Worm (Caenorhabditis elegans) whole organism, late embryonic: ENCODE measurements around the gene R11.4.

Experiments
- T23F11.4 ChIP-seq: fragments of 200-800 bp; sonication (Bioruptor generic); optimal IDR thresholded peaks from 2 replicates; lab custom pipeline; 2018; ENCODE audit warnings: mild to moderate bottlenecking, missing genetic modification characterization, missing compliant biosample characterization
- ama-1 ChIP-seq: fragments of 150-350 bp; optimal IDR thresholded peaks from 2 replicates; lab custom pipeline; 2014
- ceh-2 ChIP-seq: sonication (generic microtip); optimal IDR thresholded peaks from 2 replicates; lab custom pipeline; 2016; ENCODE audit warnings: missing genotype, missing genetic modification characterization, missing compliant biosample characterization
- elt-2 ChIP-seq: sonication (generic microtip); optimal IDR thresholded peaks from 2 replicates; lab custom pipeline; 2016; ENCODE audit warnings: missing genetic modification reagents, missing genetic modification characterization, missing compliant biosample characterization
- eyg-1 ChIP-seq: sonication (generic microtip); optimal IDR thresholded peaks from 2 replicates; lab custom pipeline; 2016; ENCODE audit warnings: missing genotype, missing genetic modification characterization, missing compliant biosample characterization
- gmeb-2 ChIP-seq: sonication (generic microtip); optimal IDR thresholded peaks from 2 replicates; lab custom pipeline; 2016; ENCODE audit warnings: missing genetic modification characterization, inconsistent platforms, missing compliant biosample characterization

- no peak for TF ChIP-seq ceh-2
- TF ChIP-seq ama-1 (lab: Kevin White, UChicago) = no peak
- no peak for TF ChIP-seq T23F11.4 (GFP tag; lab: Kevin White, UChicago)
- TF ChIP-seq gmeb-2 (tag; lab: Kevin White, UChicago) = no peak
- no peak for TF ChIP-seq elt-2 (tag; lab: Kevin White, UChicago)
- no peak for TF ChIP-seq eyg-1 (tag; lab: Kevin White, UChicago)
Measured at ce11 chrX:16199200-16199764, 11.1 kb downstream of the R11.4 start, which contains the start of gene R11.3.
